Worm (Caenorhabditis elegans) whole organism, midembryonic: ENCODE results near the gene pct-1.

ENCODE experiments used
- T22C8.4 ChIP-seq: fragments of 200-800 bp; sonication (Bioruptor generic); IDR thresholded peaks from 2 replicates; pipeline ENCODE4 v1.3.6; 2022; ENCODE audit warnings: missing genetic modification characterization, missing compliant biosample characterization
- flt-1 ChIP-seq: fragments of 200-800 bp; sonication (Bioruptor generic); IDR thresholded peaks from 2 replicates; pipeline ENCODE4 v1.3.6; 2022; ENCODE audit warnings: missing genetic modification characterization, missing compliant biosample characterization
- klf-2 ChIP-seq: fragments of 200-800 bp; sonication (Bioruptor generic); conservative IDR thresholded peaks from 2 replicates; pipeline ENCODE4 v1.3.6; 2022; ENCODE audit warnings: missing genetic modification reagents, missing genetic modification characterization, missing compliant biosample characterization
- med-1 ChIP-seq: sonication (generic microtip); optimal IDR thresholded peaks from 2 replicates; lab custom pipeline; 2017; ENCODE audit warnings: missing genetic modification characterization, mild to moderate bottlenecking, missing compliant biosample characterization, antibody characterized with exemption, missing genetic modification reagents; ENCODE audit not compliant: insufficient read depth
- tab-1 ChIP-seq: fragments of 200-800 bp; sonication (Bioruptor generic); IDR thresholded peaks from 2 replicates; pipeline ENCODE4 v1.3.6; 2022; ENCODE audit warnings: missing genetic modification characterization, missing compliant biosample characterization

DNA sequence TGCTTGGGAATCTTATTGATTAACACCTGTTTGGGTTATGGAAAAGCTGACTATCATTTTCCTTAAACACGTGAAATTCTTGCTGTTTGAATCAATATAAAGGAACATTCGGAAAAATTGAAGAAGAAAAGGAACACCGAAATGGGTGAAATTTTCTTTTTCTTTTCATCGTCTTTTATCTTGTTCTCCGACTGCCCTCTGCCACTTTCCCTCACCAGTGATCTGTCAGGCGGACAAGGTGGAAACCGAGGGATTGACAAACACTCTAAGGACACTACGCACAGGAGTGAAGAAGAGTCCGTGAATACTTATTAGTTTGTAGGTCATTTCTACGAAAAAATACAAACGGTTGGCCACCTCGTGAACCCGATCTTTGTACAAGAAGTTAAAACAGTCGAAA is 57.0 kb downstream of the pct-1 start:
- TF ChIP-seq klf-2, result no peak
- TF ChIP-seq tab-1 (GFP tag; lab: Robert Waterston, UW), result no peak
- TF ChIP-seq flt-1 (GFP tag; lab: Robert Waterston, UW), result no peak
- no peak for TF ChIP-seq med-1 (GFP tag; lab: Kevin White, UChicago)
- no peak for TF ChIP-seq T22C8.4 (GFP tag; lab: Robert Waterston, UW)
